Fruit fly (Drosophila melanogaster): Measurements from ENCODE around the gene unc79.
A peak's percentile ranks its signal among the peaks of the same experiment; 100 is the strongest.

The unc79 gene

dm6 chr3R:19256477-19256876, 10.5 kb upstream of the unc79 start, which contains the start of gene CG14280:
Gene CG14280 (plus strand): TSS chr3R:19256777.
- TF ChIP-seq CG15710 (tag; optimal IDR thresholded peaks at IDR 0.05), result no peak
- no peak for TF ChIP-seq Pif1B (GFP tag; optimal IDR thresholded peaks at IDR 0.05)
- TF ChIP-seq CG13204 (GFP tag; optimal IDR thresholded peaks at IDR 0.05), result no peak
- no peak for TF ChIP-seq Snoo (tag; optimal IDR thresholded peaks at IDR 0.05)
- TF ChIP-seq CG34367 (tag; optimal IDR thresholded peaks at IDR 0.05), result no peak
- no peak for TF ChIP-seq CG8159 (tag; optimal IDR thresholded peaks at IDR 0.05)
- no peak for TF ChIP-seq CG14655 (GFP tag; optimal IDR thresholded peaks at IDR 0.05)
- TF ChIP-seq EcR (GFP tag; optimal IDR thresholded peaks at IDR 0.05), result no peak
- TF ChIP-seq CG17806 (tag; optimal IDR thresholded peaks at IDR 0.05), result no peak
- no peak for TF ChIP-seq CG4496 (GFP tag; IDR thresholded peaks at IDR 0.05)
- TF ChIP-seq CG9948 (tag; optimal IDR thresholded peaks at IDR 0.05), result no peak
- TF ChIP-seq CG8301 (tag; optimal IDR thresholded peaks at IDR 0.05), result no peak
- no peak for TF ChIP-seq Ets98B (GFP tag; IDR thresholded peaks at IDR 0.05)
- TF ChIP-seq CG12605 (GFP tag; IDR thresholded peaks at IDR 0.05), result no peak
- no peak for TF ChIP-seq Pif1A (GFP tag; optimal IDR thresholded peaks at IDR 0.05)
- no peak for TF ChIP-seq CG32121 (GFP tag; IDR thresholded peaks at IDR 0.05)
- TF ChIP-seq fd96Ca (GFP tag; IDR thresholded peaks at IDR 0.05), result no peak
- no peak for TF ChIP-seq D1 (tag; optimal IDR thresholded peaks at IDR 0.05)

- TF ChIP-seq CG17806 (tag; optimal IDR thresholded peaks at IDR 0.05) (peak; percentile 66), Pif1B (GFP tag; optimal IDR thresholded peaks at IDR 0.05) (peak; percentile 25), CG12605 (GFP tag; IDR thresholded peaks at IDR 0.05) (peak; percentile 41; the same call in 1 of the 2 replicates), fd96Ca (GFP tag; IDR thresholded peaks at IDR 0.05) (peak; percentile 81), CG13204 (GFP tag; optimal IDR thresholded peaks at IDR 0.05) (no peak), CG15710 (tag; optimal IDR thresholded peaks at IDR 0.05) (peak; percentile 66), CG9948 (tag; optimal IDR thresholded peaks at IDR 0.05) (peak; percentile 61), CG8159 (tag; optimal IDR thresholded peaks at IDR 0.05) (peak; percentile 55), D1 (tag; optimal IDR thresholded peaks at IDR 0.05) (no peak), CG8301 (tag; optimal IDR thresholded peaks at IDR 0.05) (peak; percentile 77), Snoo (tag; optimal IDR thresholded peaks at IDR 0.05) (peak; percentile 20), CG4496 (GFP tag; IDR thresholded peaks at IDR 0.05) (peak; percentile 76), rn (GFP tag; IDR thresholded peaks at IDR 0.05) (peak; percentile 32; the same call in 1 of the 2 replicates), Ets98B (GFP tag; IDR thresholded peaks at IDR 0.05) (peak; percentile 50), CG32121 (GFP tag; IDR thresholded peaks at IDR 0.05) (peak; percentile 50), CG34367 (tag; optimal IDR thresholded peaks at IDR 0.05) (peak; percentile 49), gl (tag; optimal IDR thresholded peaks at IDR 0.05) (peak; percentile 29), EcR (GFP tag; optimal IDR thresholded peaks at IDR 0.05) (no peak), Pif1A (GFP tag; optimal IDR thresholded peaks at IDR 0.05) (peak; percentile 37), CG14655 (GFP tag; optimal IDR thresholded peaks at IDR 0.05) (peak; percentile 82), CG10348 (GFP tag; IDR thresholded peaks at IDR 0.05) (no peak)
Measured at dm6 chr3R:19255255-19255654, 9.3 kb upstream of the unc79 start.

- TF ChIP-seq gl (tag; optimal IDR thresholded peaks at IDR 0.05) (peak; percentile 23), CG13204 (GFP tag; optimal IDR thresholded peaks at IDR 0.05) (peak; percentile 61), Snoo (tag; optimal IDR thresholded peaks at IDR 0.05) (no peak)
Measured at dm6 chr3R:19253975-19254374, 8.0 kb upstream of the unc79 start.

- TF ChIP-seq CG10348 (GFP tag; IDR thresholded peaks at IDR 0.05) (no peak), fd96Ca (GFP tag; IDR thresholded peaks at IDR 0.05) (no peak), rn (GFP tag; IDR thresholded peaks at IDR 0.05) (no peak), CG34367 (tag; optimal IDR thresholded peaks at IDR 0.05) (no peak), CG12605 (GFP tag; IDR thresholded peaks at IDR 0.05) (no peak), CG8159 (tag; optimal IDR thresholded peaks at IDR 0.05) (no peak), Pif1B (GFP tag; optimal IDR thresholded peaks at IDR 0.05) (no peak), gl (tag; optimal IDR thresholded peaks at IDR 0.05) (no peak)
Measured at dm6 chr3R:19250063-19250462, 4.1 kb upstream of the unc79 start.

dm6 chr3R:19248036-19248435, 2.1 kb upstream of the unc79 start, which contains the start of gene CG5217:
Gene CG5217 (minus strand): TSS chr3R:19248136.
- TF ChIP-seq CG9948 (tag; optimal IDR thresholded peaks at IDR 0.05) (no peak), D1 (tag; optimal IDR thresholded peaks at IDR 0.05) (no peak), CG34367 (tag; optimal IDR thresholded peaks at IDR 0.05) (no peak), gl (tag; optimal IDR thresholded peaks at IDR 0.05) (no peak), rn (GFP tag; IDR thresholded peaks at IDR 0.05) (no peak), CG32121 (GFP tag; IDR thresholded peaks at IDR 0.05) (no peak), Pif1A (GFP tag; optimal IDR thresholded peaks at IDR 0.05) (no peak), CG4496 (GFP tag; IDR thresholded peaks at IDR 0.05) (no peak), CG17806 (tag; optimal IDR thresholded peaks at IDR 0.05) (no peak), Pif1B (GFP tag; optimal IDR thresholded peaks at IDR 0.05) (no peak), Snoo (tag; optimal IDR thresholded peaks at IDR 0.05) (no peak), CG12605 (GFP tag; IDR thresholded peaks at IDR 0.05) (no peak)

- TF ChIP-seq CG34367 (tag; optimal IDR thresholded peaks at IDR 0.05) (no peak), CG13204 (GFP tag; optimal IDR thresholded peaks at IDR 0.05) (no peak), rn (GFP tag; IDR thresholded peaks at IDR 0.05) (no peak), CG14655 (GFP tag; optimal IDR thresholded peaks at IDR 0.05) (no peak), CG4496 (GFP tag; IDR thresholded peaks at IDR 0.05) (no peak), Snoo (tag; optimal IDR thresholded peaks at IDR 0.05) (no peak), gl (tag; optimal IDR thresholded peaks at IDR 0.05) (no peak), CG8301 (tag; optimal IDR thresholded peaks at IDR 0.05) (no peak), CG17806 (tag; optimal IDR thresholded peaks at IDR 0.05) (no peak), EcR (GFP tag; optimal IDR thresholded peaks at IDR 0.05) (no peak), CG10348 (GFP tag; IDR thresholded peaks at IDR 0.05) (no peak), Pif1A (GFP tag; optimal IDR thresholded peaks at IDR 0.05) (no peak), Pif1B (GFP tag; optimal IDR thresholded peaks at IDR 0.05) (no peak), Ets98B (GFP tag; IDR thresholded peaks at IDR 0.05) (no peak), CG9948 (tag; optimal IDR thresholded peaks at IDR 0.05) (no peak), D1 (tag; optimal IDR thresholded peaks at IDR 0.05) (no peak), CG32121 (GFP tag; IDR thresholded peaks at IDR 0.05) (no peak)
Measured at dm6 chr3R:19245399-19245798, 531 bp downstream of the unc79 start.
